Worm (Caenorhabditis elegans): ENCODE measurements around the gene srg-22.
"Not testable (repeated sequence)": the region's sequence is repeated elsewhere in the genome, so short reads cannot be mapped to it uniquely, and the experiment has no call there.

The srg-22 gene

ce11 chrII:3126741-3127140, 33.5 kb upstream of the srg-22 start, which contains the start of gene ins-31:
ins-31 (plus strand) TSS chrII:3127041.
- not testable (repeated sequence) for TF ChIP-seq lin-14 (GFP tag; optimal IDR thresholded peaks at IDR 0.05); sup-37 (GFP tag; optimal IDR thresholded peaks at IDR 0.05); ets-5 (GFP tag; IDR thresholded peaks at IDR 0.05)

ce11 chrII:3126341-3126740, 33.1 kb upstream of the srg-22 start, which contains the start of gene ins-19:
ins-19 (minus strand) TSS chrII:3126441.
- no peak for TF ChIP-seq nhr-237 (tag; optimal IDR thresholded peaks at IDR 0.05)
- no peak for TF ChIP-seq swsn-7 (tag; optimal IDR thresholded peaks at IDR 0.05)
- TF ChIP-seq aha-1 (tag; optimal IDR thresholded peaks at IDR 0.05) = no peak
- no peak for TF ChIP-seq efl-1 (optimal IDR thresholded peaks at IDR 0.05)
- TF ChIP-seq efl-1 (GFP tag; optimal IDR thresholded peaks at IDR 0.05 in 1 of 2) = no peak
- no peak for TF ChIP-seq mab-9 (GFP tag; IDR thresholded peaks at IDR 0.05)
- TF ChIP-seq dsc-1 (tag; optimal IDR thresholded peaks at IDR 0.05) = no peak
- no peak for TF ChIP-seq grh-1 (GFP tag; IDR thresholded peaks at IDR 0.05)
- no peak for TF ChIP-seq hpl-2 (GFP tag; optimal IDR thresholded peaks at IDR 0.05)
- TF ChIP-seq sox-4 (tag; optimal IDR thresholded peaks at IDR 0.05) = no peak

- TF ChIP-seq nhr-11 (tag; optimal IDR thresholded peaks at IDR 0.05) (no peak), nhr-237 (tag; optimal IDR thresholded peaks at IDR 0.05) (no peak), hlh-17 (GFP tag; optimal IDR thresholded peaks at IDR 0.05; ENCODE audit: borderline replicate concordance) (no peak), vab-15 (tag; optimal IDR thresholded peaks at IDR 0.05) (no peak), fkh-4 (tag; optimal IDR thresholded peaks at IDR 0.05; ENCODE audit: borderline replicate concordance) (no peak), irx-1 (tag; optimal IDR thresholded peaks at IDR 0.05) (no peak), skn-1 (tag; optimal IDR thresholded peaks at IDR 0.05) (no peak), lin-35 (GFP tag; optimal IDR thresholded peaks at IDR 0.05) (no peak), hlh-4 (tag; optimal IDR thresholded peaks at IDR 0.05) (no peak), lir-3 (tag; optimal IDR thresholded peaks at IDR 0.05; ENCODE audit: poor library complexity) (no peak), jun-1 (tag; optimal IDR thresholded peaks at IDR 0.05) (no peak), ztf-4 (tag; optimal IDR thresholded peaks at IDR 0.05) (no peak), aly-2 (tag; optimal IDR thresholded peaks at IDR 0.05) (no peak), ceh-82 (tag; optimal IDR thresholded peaks at IDR 0.05) (no peak)
Measured at ce11 chrII:3123206-3123605, 30.0 kb upstream of the srg-22 start, which contains the start of gene srh-71. srh-71 (plus strand) TSS chrII:3123506.

- TF ChIP-seq ets-5 (GFP tag; IDR thresholded peaks at IDR 0.05) (no peak), lin-13 (GFP tag; optimal IDR thresholded peaks at IDR 0.05) (no peak), F16B12.6 (tag; optimal IDR thresholded peaks at IDR 0.05) (peak; percentile 80), rnt-1 (tag; optimal IDR thresholded peaks at IDR 0.05) (peak; percentile 22), lin-35 (GFP tag; optimal IDR thresholded peaks at IDR 0.05) (peak; percentile 46 to 63), snu-23 (GFP tag; optimal IDR thresholded peaks at IDR 0.05) (peak; percentile 44), nhr-19 (GFP tag; conservative IDR thresholded peaks at IDR 0.05) (0 out of 2 replicates have a peak, but pooled peaks have one; percentile 9), tbx-2 (tag; optimal IDR thresholded peaks at IDR 0.05) (peak; percentile 37), jun-1 (tag; optimal IDR thresholded peaks at IDR 0.05) (no peak), nhr-237 (tag; optimal IDR thresholded peaks at IDR 0.05) (no peak), lsy-2 (tag; optimal IDR thresholded peaks at IDR 0.05) (peak in 1 of 2 experiments; percentile 40), tlp-1 (tag; optimal IDR thresholded peaks at IDR 0.05) (no peak), unc-30 (tag; optimal IDR thresholded peaks at IDR 0.05) (no peak), mef-2 (tag; optimal IDR thresholded peaks at IDR 0.05) (no peak), nhr-11 (tag; optimal IDR thresholded peaks at IDR 0.05) (no peak), irx-1 (tag; optimal IDR thresholded peaks at IDR 0.05) (no peak), nhr-85 (tag) (no peak), ces-1 (GFP tag; optimal IDR thresholded peaks at IDR 0.05) (no peak), ceh-82 (tag; optimal IDR thresholded peaks at IDR 0.05) (peak in 1 of 3 experiments; percentile 19), xbp-1 (tag; optimal IDR thresholded peaks at IDR 0.05) (no peak), efl-1 (optimal IDR thresholded peaks at IDR 0.05) (peak; percentile 51 to 67), efl-1 (GFP tag; optimal IDR thresholded peaks at IDR 0.05 in 1 of 2) (peak in 1 of 2 experiments; percentile 45), nhr-71 (tag; optimal IDR thresholded peaks at IDR 0.05) (no peak), fkh-8 (tag; optimal IDR thresholded peaks at IDR 0.05) (no peak), mep-1 (tag; optimal IDR thresholded peaks at IDR 0.05) (peak; percentile 34), hpl-2 (GFP tag; optimal IDR thresholded peaks at IDR 0.05) (no peak), unc-130 (tag; optimal IDR thresholded peaks at IDR 0.05) (no peak), grh-1 (GFP tag; IDR thresholded peaks at IDR 0.05) (no peak), aha-1 (tag; optimal IDR thresholded peaks at IDR 0.05) (no peak), dpl-1 (GFP tag; optimal IDR thresholded peaks at IDR 0.05) (peak; percentile 17 to 51 (median 18))
Measured at ce11 chrII:3118907-3119382, 25.7 kb upstream of the srg-22 start, which contains the start of gene T10D4.6. T10D4.6 (plus strand) TSS chrII:3119332.
